Fruit fly (Drosophila melanogaster) whole organism, embryonic: ENCODE data around the gene ATPsynO.

Experiments
- Atf3 ChIP-seq: fragments of 200-800 bp; sonication (Bioruptor generic); optimal IDR thresholded peaks from 3 replicates; lab custom pipeline; 2016; ENCODE audit warnings: missing biosample characterization, missing genetic modification characterization
- BEAF-32 ChIP-seq: fragments of 200-800 bp; sonication (Bioruptor generic); optimal IDR thresholded peaks from 3 replicates; lab custom pipeline; 2017; ENCODE audit warnings: missing biosample characterization, missing genetic modification characterization, mild to moderate bottlenecking, moderate library complexity, missing genetic modification reagents
- CG10147 ChIP-seq: fragments of 200-800 bp; sonication (Bioruptor generic); optimal IDR thresholded peaks from 2 replicates; lab custom pipeline; 2019; ENCODE audit warnings: missing biosample characterization, mild to moderate bottlenecking, missing genetic modification characterization, moderate library complexity
- CG1024 ChIP-seq: fragments of 200-800 bp; sonication (Bioruptor generic); IDR thresholded peaks from 2 replicates; pipeline ENCODE4 v1.3.6; 2022; ENCODE audit warnings: missing biosample characterization, missing genetic modification characterization
- CG11085 ChIP-seq: fragments of 200-800 bp; sonication (Bioruptor generic); IDR thresholded peaks from 2 replicates; pipeline ENCODE4 v1.3.6; 2022; ENCODE audit warnings: missing biosample characterization, missing genetic modification characterization
- CG11093 ChIP-seq: fragments of 200-800 bp; sonication (Bioruptor generic); IDR thresholded peaks from 3 replicates; pipeline ENCODE4 v1.3.6; 2022; ENCODE audit warnings: missing biosample characterization, missing genetic modification characterization
- CG12219 ChIP-seq: fragments of 200-800 bp; sonication (Bioruptor generic); optimal IDR thresholded peaks from 3 replicates; lab custom pipeline; 2018; ENCODE audit warnings: missing biosample characterization, mild to moderate bottlenecking, missing genetic modification characterization
- CG14860 ChIP-seq: fragments of 200-800 bp; sonication (Bioruptor generic); IDR thresholded peaks from 3 replicates; pipeline ENCODE4 v1.3.6; 2022; ENCODE audit warnings: missing biosample characterization, missing genetic modification characterization; ENCODE audit not compliant: partially characterized antibody
- CG1529 ChIP-seq: fragments of 200-800 bp; sonication (Bioruptor generic); optimal IDR thresholded peaks from 3 replicates; lab custom pipeline; 2018; ENCODE audit warnings: missing biosample characterization, missing genetic modification characterization
- CG1602 ChIP-seq: fragments of 200-800 bp; sonication (Bioruptor generic); optimal IDR thresholded peaks from 3 replicates; lab custom pipeline; 2016; ENCODE audit warnings: missing biosample characterization, missing genetic modification characterization
- CG2116 ChIP-seq: fragments of 200-800 bp; sonication (Bioruptor generic); optimal IDR thresholded peaks from 3 replicates; lab custom pipeline; 2018; ENCODE audit warnings: missing biosample characterization, mild to moderate bottlenecking, missing genetic modification characterization
- CG31365 ChIP-seq: fragments of 200-800 bp; sonication (Bioruptor generic); optimal IDR thresholded peaks from 2 replicates; lab custom pipeline; 2018; ENCODE audit warnings: missing biosample characterization, mild to moderate bottlenecking, missing genetic modification characterization
- CG4328 ChIP-seq: fragments of 200-800 bp; sonication (Bioruptor generic); optimal IDR thresholded peaks from 3 replicates; lab custom pipeline; 2017; ENCODE audit warnings: missing biosample characterization, missing genetic modification reagents, missing genetic modification characterization
- CG4707 ChIP-seq: fragments of 200-800 bp; sonication (Bioruptor generic); optimal IDR thresholded peaks from 2 replicates; lab custom pipeline; 2018; ENCODE audit warnings: missing biosample characterization, mild to moderate bottlenecking, missing genetic modification characterization, moderate library complexity
- CG6683 ChIP-seq: fragments of 200-800 bp; sonication (Bioruptor generic); optimal IDR thresholded peaks from 2 replicates; lab custom pipeline; 2017; ENCODE audit warnings: missing biosample characterization, mild to moderate bottlenecking, missing genetic modification characterization, missing genetic modification reagents
- CG7839 ChIP-seq: fragments of 200-800 bp; sonication (Bioruptor generic); optimal IDR thresholded peaks from 3 replicates; lab custom pipeline; 2018; ENCODE audit warnings: missing biosample characterization, mild to moderate bottlenecking, missing genetic modification characterization, moderate library complexity
- CG9727 ChIP-seq: fragments of 200-800 bp; sonication (Bioruptor generic); optimal IDR thresholded peaks from 3 replicates; lab custom pipeline; 2017; ENCODE audit warnings: missing biosample characterization, mild to moderate bottlenecking, missing genetic modification characterization
- Dll ChIP-seq: fragments of 200-800 bp; sonication (Bioruptor generic); IDR thresholded peaks from 4 replicates; pipeline ENCODE4 v1.3.6; 2022; ENCODE audit warnings: missing biosample characterization, missing genetic modification characterization; ENCODE audit not compliant: partially characterized antibody
- Doc3 ChIP-seq: fragments of 200-800 bp; sonication (Bioruptor generic); IDR thresholded peaks from 3 replicates; pipeline ENCODE4 v1.3.6; 2022; ENCODE audit warnings: missing biosample characterization, missing genetic modification characterization; ENCODE audit not compliant: partially characterized antibody
- Dref ChIP-seq: fragments of 200-800 bp; sonication (Bioruptor generic); IDR thresholded peaks from 2 replicates; pipeline ENCODE4 v1.3.6; 2022; ENCODE audit warnings: missing biosample characterization, missing genetic modification characterization
- Drgx ChIP-seq: fragments of 200-800 bp; sonication (Bioruptor generic); IDR thresholded peaks from 2 replicates; pipeline ENCODE4 v1.3.6; 2022; ENCODE audit warnings: missing biosample characterization, missing genetic modification characterization
- Hmr ChIP-seq: fragments of 200-800 bp; sonication (Bioruptor generic); optimal IDR thresholded peaks from 3 replicates; lab custom pipeline; 2017; ENCODE audit warnings: mild to moderate bottlenecking, missing biosample characterization, missing genetic modification reagents, missing genetic modification characterization
- MESR4 ChIP-seq: fragments of 200-800 bp; sonication (Bioruptor generic); optimal IDR thresholded peaks from 2 replicates; lab custom pipeline; 2018; ENCODE audit warnings: missing biosample characterization, mild to moderate bottlenecking, missing genetic modification characterization, moderate library complexity
- Mrtf ChIP-seq: fragments of 200-800 bp; sonication (Bioruptor generic); IDR thresholded peaks from 3 replicates; pipeline ENCODE4 v1.3.6; 2022; ENCODE audit warnings: missing biosample characterization, missing genetic modification characterization
- Optix ChIP-seq: fragments of 200-800 bp; sonication (Bioruptor generic); IDR thresholded peaks from 3 replicates; pipeline ENCODE4 v1.3.6; 2022; ENCODE audit warnings: missing biosample characterization, missing genetic modification characterization
- Sox102F ChIP-seq: fragments of 200-800 bp; sonication (Bioruptor generic); optimal IDR thresholded peaks from 2 replicates; lab custom pipeline; 2018; ENCODE audit warnings: missing biosample characterization, mild to moderate bottlenecking, missing genetic modification characterization, moderate library complexity
- TFAM ChIP-seq: fragments of 200-800 bp; sonication (Bioruptor generic); optimal IDR thresholded peaks from 2 replicates; lab custom pipeline; 2017; ENCODE audit warnings: missing biosample characterization, missing genetic modification characterization, inconsistent platforms
- Tbp ChIP-seq: fragments of >200 bp; optimal IDR thresholded peaks from 2 replicates; lab custom pipeline; 2018; ENCODE audit warnings: missing biosample characterization, missing genetic modification characterization
- aop ChIP-seq: fragments of 200-800 bp; sonication (Bioruptor generic); IDR thresholded peaks from 2 replicates; pipeline ENCODE4 v1.3.6; 2022; ENCODE audit warnings: missing biosample characterization, missing genetic modification characterization
- ash1 ChIP-seq: fragments of 200-800 bp; sonication (Bioruptor generic); optimal IDR thresholded peaks from 2 replicates; lab custom pipeline; 2018; ENCODE audit warnings: missing biosample characterization, mild to moderate bottlenecking, missing genetic modification characterization
- corto ChIP-seq: fragments of 200-800 bp; sonication (Bioruptor generic); optimal IDR thresholded peaks from 2 replicates; lab custom pipeline; 2016; ENCODE audit warnings: missing biosample characterization, mild to moderate bottlenecking, missing genetic modification characterization, moderate library complexity
- dati ChIP-seq: fragments of 200-800 bp; sonication (Bioruptor generic); IDR thresholded peaks from 2 replicates; pipeline ENCODE4 v1.3.6; 2022; ENCODE audit warnings: missing biosample characterization, missing genetic modification characterization
- ems ChIP-seq: fragments of 200-800 bp; sonication (Bioruptor generic); optimal IDR thresholded peaks from 3 replicates; lab custom pipeline; 2016; ENCODE audit warnings: missing biosample characterization, missing genetic modification characterization
- ftz-f1 ChIP-seq: fragments of 200-800 bp; sonication (Bioruptor generic); optimal IDR thresholded peaks from 2 replicates; lab custom pipeline; 2016; ENCODE audit warnings: missing biosample characterization, missing genetic modification characterization
- gt ChIP-seq: fragments of 200-800 bp; sonication (Bioruptor generic); IDR thresholded peaks from 2 replicates; pipeline ENCODE4 v1.3.6; 2022; ENCODE audit warnings: missing biosample characterization, missing genetic modification characterization
- hb ChIP-seq: fragments of 200-800 bp; sonication (Bioruptor generic); IDR thresholded peaks from 3 replicates; pipeline ENCODE4 v1.3.6; 2022; ENCODE audit warnings: missing biosample characterization, missing genetic modification characterization; ENCODE audit not compliant: partially characterized antibody
- klu ChIP-seq: fragments of 200-800 bp; sonication (Bioruptor generic); IDR thresholded peaks from 2 replicates; pipeline ENCODE4 v1.3.6; 2022; ENCODE audit warnings: missing biosample characterization, missing genetic modification characterization
- lmd ChIP-seq: fragments of 200-800 bp; sonication (Bioruptor generic); IDR thresholded peaks from 2 replicates; pipeline ENCODE4 v1.3.6; 2022; ENCODE audit warnings: missing biosample characterization, missing genetic modification characterization
- mld ChIP-seq: fragments of 200-800 bp; sonication (Bioruptor generic); IDR thresholded peaks from 3 replicates; pipeline ENCODE4 v1.3.6; 2022; ENCODE audit warnings: missing biosample characterization, missing genetic modification characterization; ENCODE audit not compliant: partially characterized antibody
- nmo ChIP-seq: fragments of 200-800 bp; sonication (Bioruptor generic); optimal IDR thresholded peaks from 2 replicates; lab custom pipeline; 2018; ENCODE audit warnings: missing biosample characterization, mild to moderate bottlenecking, missing genetic modification characterization, moderate library complexity
- nom ChIP-seq: fragments of 200-800 bp; sonication (Bioruptor generic); optimal IDR thresholded peaks from 2 replicates; lab custom pipeline; 2017; ENCODE audit warnings: missing biosample characterization, missing genetic modification characterization, mild to moderate bottlenecking, moderate library complexity, missing genetic modification reagents
- pho ChIP-seq: fragments of 200-800 bp; sonication (Bioruptor generic); optimal IDR thresholded peaks from 2 replicates; lab custom pipeline; 2016; ENCODE audit warnings: missing biosample characterization, missing genetic modification characterization
- pita ChIP-seq: fragments of 200-800 bp; sonication (Bioruptor generic); optimal IDR thresholded peaks from 2 replicates; lab custom pipeline; 2017; ENCODE audit warnings: missing biosample characterization, mild to moderate bottlenecking, missing genetic modification characterization
- psq ChIP-seq: fragments of 200-800 bp; sonication (Bioruptor generic); optimal IDR thresholded peaks from 2 replicates; lab custom pipeline; 2017; ENCODE audit warnings: missing biosample characterization, missing genetic modification characterization
- pzg ChIP-seq: fragments of 200-800 bp; sonication (Bioruptor generic); optimal IDR thresholded peaks from 3 replicates; lab custom pipeline; 2018; ENCODE audit warnings: missing biosample characterization, mild to moderate bottlenecking, missing genetic modification characterization, moderate library complexity
- schlank ChIP-seq: fragments of 200-800 bp; sonication (Bioruptor generic); optimal IDR thresholded peaks from 2 replicates; lab custom pipeline; 2018; ENCODE audit warnings: missing biosample characterization, mild to moderate bottlenecking, missing genetic modification characterization
- sisA ChIP-seq: fragments of 200-800 bp; sonication (Bioruptor generic); IDR thresholded peaks from 2 replicates; pipeline ENCODE4 v1.3.6; 2022; ENCODE audit warnings: missing biosample characterization, missing genetic modification characterization
- tgo ChIP-seq: fragments of 200-800 bp; sonication (Bioruptor generic); IDR thresholded peaks from 3 replicates; pipeline ENCODE4 v1.3.6; 2022; ENCODE audit warnings: missing biosample characterization, missing genetic modification characterization
- tup ChIP-seq: fragments of 200-800 bp; sonication (Bioruptor generic); optimal IDR thresholded peaks from 2 replicates; lab custom pipeline; 2016; ENCODE audit warnings: missing biosample characterization, mild to moderate bottlenecking, missing genetic modification characterization, moderate library complexity
- zen ChIP-seq: fragments of 200-800 bp; sonication (Bioruptor generic); optimal IDR thresholded peaks from 3 replicates; lab custom pipeline; 2018; ENCODE audit warnings: missing biosample characterization, mild to moderate bottlenecking, missing genetic modification characterization, moderate library complexity

Gene ATPsynO

dm6 chr3R:15250454-15250853 is 14.9 kb upstream of the ATPsynO start (continued):
- TF ChIP-seq aop, result no peak
- TF ChIP-seq CG6683 (GFP tag; lab: Kevin White, UChicago), result peak; percentile 59
- TF ChIP-seq tgo (GFP tag; lab: Robert Waterston, UW), result peak; percentile 80
- TF ChIP-seq Doc3 (GFP tag; lab: Robert Waterston, UW), result no peak
- peak; percentile 23 for TF ChIP-seq CG12219
- no peak for TF ChIP-seq tup (GFP tag; lab: Kevin White, UChicago)
- TF ChIP-seq CG9727 (GFP tag; lab: Kevin White, UChicago), result peak; percentile 63
- no peak for TF ChIP-seq Sox102F (GFP tag; lab: Kevin White, UChicago)
- no peak for TF ChIP-seq TFAM
- TF ChIP-seq CG31365 (tag; lab: Kevin White, UChicago), result no peak
- TF ChIP-seq psq (GFP tag; lab: Kevin White, UChicago), result no peak
- no peak for TF ChIP-seq pita (GFP tag; lab: Kevin White, UChicago)
- no peak for TF ChIP-seq hb (GFP tag; lab: Robert Waterston, UW)
- no peak for TF ChIP-seq CG7839
- peak; percentile 59; the same call in 1 of the 2 replicates for TF ChIP-seq klu (GFP tag; lab: Robert Waterston, UW)
- TF ChIP-seq Drgx (GFP tag; lab: Robert Waterston, UW), result peak; percentile 71
- TF ChIP-seq nom (GFP tag; lab: Kevin White, UChicago), result no peak
- TF ChIP-seq mld (GFP tag; lab: Robert Waterston, UW), result no peak
- no peak for TF ChIP-seq Atf3 (GFP tag; lab: Kevin White, UChicago)
- no peak for TF ChIP-seq nmo (GFP tag; lab: Kevin White, UChicago)
- no peak for TF ChIP-seq CG1602
- no peak for TF ChIP-seq BEAF-32 (GFP tag; lab: Kevin White, UChicago)
- TF ChIP-seq pho, result peak; percentile 46
- no peak for TF ChIP-seq corto (GFP tag; lab: Kevin White, UChicago)
- peak; percentile 63; the same call in 2 of the 3 replicates for TF ChIP-seq CG11093 (GFP tag; lab: Robert Waterston, UW)
- peak; percentile 25 for TF ChIP-seq CG4328 (GFP tag; lab: Kevin White, UChicago)
- TF ChIP-seq ems (GFP tag; lab: Kevin White, UChicago), result peak; percentile 7
- TF ChIP-seq gt, result 0 out of 2 replicates have a peak, but pooled peaks have one; percentile 14
- TF ChIP-seq Hmr (GFP tag; lab: Kevin White, UChicago), result peak; percentile 93
- no peak for TF ChIP-seq CG1529 (GFP tag; lab: Kevin White, UChicago)
- TF ChIP-seq Optix, result no peak; the same call in 2 of the 3 replicates
- TF ChIP-seq Mrtf (GFP tag; lab: Robert Waterston, UW), result peak; percentile 46; the same call in 1 of the 3 replicates
- no peak for TF ChIP-seq Tbp (GFP tag; lab: Kevin White, UChicago)
- peak; percentile 65 for TF ChIP-seq lmd (GFP tag; lab: Robert Waterston, UW)
- peak; percentile 63 for TF ChIP-seq sisA
- TF ChIP-seq zen (tag; lab: Kevin White, UChicago), result no peak
- TF ChIP-seq CG4707 (GFP tag; lab: Kevin White, UChicago), result peak; percentile 4
- TF ChIP-seq CG11085, result 0 out of 2 replicates have a peak, but pooled peaks have one; percentile 24
- TF ChIP-seq pzg (GFP tag; lab: Kevin White, UChicago), result no peak
- TF ChIP-seq ftz-f1 (GFP tag; lab: Kevin White, UChicago), result no peak
- TF ChIP-seq Dll (GFP tag; lab: Robert Waterston, UW), result no peak
- no peak for TF ChIP-seq Dref (GFP tag; lab: Robert Waterston, UW)
- TF ChIP-seq CG10147 (GFP tag; lab: Kevin White, UChicago), result no peak
- TF ChIP-seq MESR4, result no peak
- peak; percentile 49; the same call in 1 of the 2 replicates for TF ChIP-seq dati (GFP tag; lab: Robert Waterston, UW)
- peak; percentile 25 for TF ChIP-seq CG2116 (GFP tag; lab: Kevin White, UChicago)
- no peak for TF ChIP-seq CG14860 (GFP tag; lab: Robert Waterston, UW)
- TF ChIP-seq ash1 (GFP tag; lab: Kevin White, UChicago), result no peak
- TF ChIP-seq CG1024 (GFP tag; lab: Robert Waterston, UW), result no peak
- TF ChIP-seq schlank (tag; lab: Kevin White, UChicago), result peak; percentile 56
